Worm (Caenorhabditis elegans): ENCODE data around the gene phat-8.

- no peak for TF ChIP-seq dsc-1 (tag; optimal IDR thresholded peaks at IDR 0.05)
- TF ChIP-seq Y116A8C.19 (tag; optimal IDR thresholded peaks at IDR 0.05; ENCODE audit: borderline replicate concordance): no peak
- no peak for TF ChIP-seq efl-1 (optimal IDR thresholded peaks at IDR 0.05)
- no peak for TF ChIP-seq efl-1 (GFP tag; optimal IDR thresholded peaks at IDR 0.05 in 1 of 2)
- TF ChIP-seq nhr-28 (tag; optimal IDR thresholded peaks at IDR 0.05): no peak
- no peak for TF ChIP-seq ceh-82 (tag; optimal IDR thresholded peaks at IDR 0.05)
- TF ChIP-seq nhr-11 (tag; optimal IDR thresholded peaks at IDR 0.05): no peak
- TF ChIP-seq ztf-11 (tag; optimal IDR thresholded peaks at IDR 0.05): no peak
- TF ChIP-seq ama-1 (optimal IDR thresholded peaks at IDR 0.05): no peak
- TF ChIP-seq lsy-2 (tag; optimal IDR thresholded peaks at IDR 0.05): no peak
- no peak for TF ChIP-seq ceh-90 (tag; optimal IDR thresholded peaks at IDR 0.05)
These were observed 43.0 kb downstream of the phat-8 start, which contains the start of gene srh-69 for ce11 chrII:12514620-12515019.
